Fruit fly (Drosophila melanogaster) Kc167 (cell line): ENCODE data around the gene PolG2.

Experiments
- Myc ChIP-seq: fragments of >200 bp; optimal IDR thresholded peaks from 2 replicates; lab custom pipeline; 2017; ENCODE audit warnings: missing external identifiers
- Sin3A ChIP-seq: fragments of >200 bp; optimal IDR thresholded peaks from 2 replicates; lab custom pipeline; 2018; ENCODE audit warnings: missing external identifiers
- h ChIP-seq: fragments of >200 bp; optimal IDR thresholded peaks from 3 replicates; lab custom pipeline; 2018; ENCODE audit warnings: missing external identifiers
- insv ChIP-seq: fragments of >200 bp; optimal IDR thresholded peaks from 3 replicates; lab custom pipeline; 2018; ENCODE audit warnings: missing external identifiers
- psq ChIP-seq: fragments of >200 bp; optimal IDR thresholded peaks from 2 replicates; lab custom pipeline; 2017; ENCODE audit warnings: missing external identifiers

DNA sequence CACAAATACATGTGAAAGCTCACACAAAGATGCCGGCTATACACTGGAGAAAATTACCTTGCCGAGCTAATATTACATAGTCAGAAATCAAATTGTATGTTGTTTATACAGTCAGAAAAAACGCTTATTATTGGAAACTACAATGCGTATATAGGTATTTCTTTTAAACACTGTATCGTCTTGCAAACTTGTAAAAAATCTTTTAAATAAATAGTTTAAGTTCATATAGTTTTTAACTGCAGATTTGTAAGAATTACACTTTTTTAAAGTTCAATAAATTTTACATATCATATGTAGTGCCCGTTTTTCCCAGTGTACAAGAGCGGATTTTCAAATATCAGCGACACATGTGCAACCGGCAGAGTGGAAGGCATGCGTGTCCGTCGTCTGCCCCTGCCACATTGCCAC lies 6.8 kb upstream of the PolG2 start:
- TF ChIP-seq h (no peak), Sin3A (lab: Kevin White, UChicago) (no peak), psq (lab: Kevin White, UChicago) (no peak), insv (lab: Kevin White, UChicago) (no peak), Myc (no peak)
